Fruit fly (Drosophila melanogaster): Measurements from ENCODE around the gene CG17141.

Gene CG17141

dm6 chr3R:22718937-22719606 lies 28.3 kb downstream of the CG17141 start (continued):
- TF ChIP-seq CG6254 (GFP tag; optimal IDR thresholded peaks at IDR 0.05) = no peak
- no peak for TF ChIP-seq CG4707 (GFP tag; optimal IDR thresholded peaks at IDR 0.05)
- no peak for TF ChIP-seq Dip3 (GFP tag; optimal IDR thresholded peaks at IDR 0.05)
- TF ChIP-seq sens-2 (GFP tag; IDR thresholded peaks at IDR 0.05) = no peak
- TF ChIP-seq Opbp (GFP tag; IDR thresholded peaks at IDR 0.05; ENCODE audit: partially characterized antibody) = no peak
- TF ChIP-seq CG2116 (GFP tag; optimal IDR thresholded peaks at IDR 0.05) = no peak
- TF ChIP-seq CG3065 (GFP tag; optimal IDR thresholded peaks at IDR 0.05) = no peak
- no peak for TF ChIP-seq Blimp-1 (GFP tag; optimal IDR thresholded peaks at IDR 0.05)
- TF ChIP-seq CG10147 (GFP tag; optimal IDR thresholded peaks at IDR 0.05) = no peak
- TF ChIP-seq CG3163 (GFP tag; optimal IDR thresholded peaks at IDR 0.05) = no peak
- no peak for TF ChIP-seq CG11085 (GFP tag; IDR thresholded peaks at IDR 0.05)
- TF ChIP-seq gfzf (GFP tag; optimal IDR thresholded peaks at IDR 0.05) = no peak

- peak; percentile 57 for TF ChIP-seq sens (GFP tag)
- TF ChIP-seq lola (GFP tag; optimal IDR thresholded peaks at IDR 0.05) = no peak
Measured at dm6 chr3R:22718401-22718800, 29.0 kb downstream of the CG17141 start.

- peak; percentile 9 for TF ChIP-seq twi (tag; optimal IDR thresholded peaks at IDR 0.05)
- TF ChIP-seq kni (GFP tag; optimal IDR thresholded peaks at IDR 0.05) = peak; percentile 23
- TF ChIP-seq nerfin-1 (tag; optimal IDR thresholded peaks at IDR 0.05) = peak; percentile 31
- TF ChIP-seq seq (GFP tag; IDR thresholded peaks at IDR 0.05) = 0 out of 2 replicates have a peak, but pooled peaks have one; percentile 7
- no peak for TF ChIP-seq fru (optimal IDR thresholded peaks at IDR 0.05)
- TF ChIP-seq pros (GFP tag; optimal IDR thresholded peaks at IDR 0.05) = peak; percentile 94
Measured at dm6 chr3R:22717863-22718262, 29.5 kb downstream of the CG17141 start.

dm6 chr3R:22710662-22711061 lies 36.7 kb downstream of the CG17141 start, which contains the start of gene CG4907:
Gene CG4907 (minus strand): TSS chr3R:22710762.
- TF ChIP-seq fd64A (GFP tag; optimal IDR thresholded peaks at IDR 0.05) (no peak), Atf6 (GFP tag; IDR thresholded peaks at IDR 0.05) (no peak), esg (GFP tag; conservative IDR thresholded peaks at IDR 0.05) (no peak), pfk (GFP tag; optimal IDR thresholded peaks at IDR 0.05) (no peak), CG2129 (GFP tag; IDR thresholded peaks at IDR 0.05; ENCODE audit: partially characterized antibody) (no peak), CG8765 (GFP tag; IDR thresholded peaks at IDR 0.05) (no peak), Dbx (GFP tag; IDR thresholded peaks at IDR 0.05) (no peak), Dp (GFP tag; optimal IDR thresholded peaks at IDR 0.05) (no peak), CG13624 (GFP tag; optimal IDR thresholded peaks at IDR 0.05) (no peak), hbn (GFP tag; IDR thresholded peaks at IDR 0.05; ENCODE audit: partially characterized antibody) (no peak), Hr3 (GFP tag; optimal IDR thresholded peaks at IDR 0.05) (no peak), CG7357 (GFP tag; IDR thresholded peaks at IDR 0.05) (no peak), ERR (GFP tag; optimal IDR thresholded peaks at IDR 0.05) (no peak), HLH4C (GFP tag; IDR thresholded peaks at IDR 0.05; ENCODE audit: partially characterized antibody) (no peak), Poxn (GFP tag; IDR thresholded peaks at IDR 0.05) (no peak), Xrp1 (GFP tag; IDR thresholded peaks at IDR 0.05) (no peak)
